Worm (Caenorhabditis elegans) whole organism, late embryonic: ENCODE data around the gene F36H12.9.

Experiments
- K02D7.2 ChIP-seq: sonication (generic microtip); optimal IDR thresholded peaks from 2 replicates; lab custom pipeline; 2017; ENCODE audit warnings: mild to moderate bottlenecking, missing genetic modification characterization, missing compliant biosample characterization
- Y22D7AL.16 ChIP-seq: sonication (generic microtip); optimal IDR thresholded peaks from 2 replicates; lab custom pipeline; 2016; ENCODE audit warnings: missing genetic modification characterization, missing compliant biosample characterization
- ahr-1 ChIP-seq: sonication (generic microtip); optimal IDR thresholded peaks from 2 replicates; lab custom pipeline; 2016; ENCODE audit warnings: missing genetic modification characterization, missing compliant biosample characterization
- ceh-14 ChIP-seq: sonication (generic microtip); optimal IDR thresholded peaks from 2 replicates; lab custom pipeline; 2016; ENCODE audit warnings: missing genotype, missing genetic modification characterization, missing compliant biosample characterization
- ceh-18 ChIP-seq: sonication (generic microtip); optimal IDR thresholded peaks from 2 replicates; lab custom pipeline; 2016; ENCODE audit warnings: missing genetic modification characterization, missing compliant biosample characterization
- ceh-2 ChIP-seq: sonication (generic microtip); optimal IDR thresholded peaks from 2 replicates; lab custom pipeline; 2016; ENCODE audit warnings: missing genotype, missing genetic modification characterization, missing compliant biosample characterization
- ceh-31 ChIP-seq: sonication (generic microtip); optimal IDR thresholded peaks from 2 replicates; lab custom pipeline; 2016; ENCODE audit warnings: missing genetic modification characterization, missing compliant biosample characterization
- ceh-34 ChIP-seq: sonication (generic microtip); optimal IDR thresholded peaks from 2 replicates; lab custom pipeline; 2016; ENCODE audit warnings: mild to moderate bottlenecking, missing genetic modification characterization, missing compliant biosample characterization
- ceh-48 ChIP-seq: sonication (generic microtip); optimal IDR thresholded peaks from 2 replicates; lab custom pipeline; 2016; ENCODE audit warnings: missing genetic modification characterization, inconsistent platforms, missing compliant biosample characterization
- ceh-9 ChIP-seq: sonication (generic microtip); optimal IDR thresholded peaks from 2 replicates; lab custom pipeline; 2016; ENCODE audit warnings: mild to moderate bottlenecking, missing genetic modification characterization, inconsistent platforms, missing compliant biosample characterization
- dmd-4 ChIP-seq: sonication (generic microtip); optimal IDR thresholded peaks from 2 replicates; lab custom pipeline; 2016; ENCODE audit warnings: borderline replicate concordance, missing genetic modification characterization, missing compliant biosample characterization
- dve-1 ChIP-seq: sonication (generic microtip); optimal IDR thresholded peaks from 2 replicates; lab custom pipeline; 2017; ENCODE audit warnings: antibody characterized with exemption, mild to moderate bottlenecking, missing genetic modification characterization, missing compliant biosample characterization
- elt-2 ChIP-seq: sonication (generic microtip); optimal IDR thresholded peaks from 2 replicates; lab custom pipeline; 2016; ENCODE audit warnings: missing genetic modification reagents, missing genetic modification characterization, missing compliant biosample characterization
- ets-4 ChIP-seq: sonication (generic microtip); optimal IDR thresholded peaks from 2 replicates; lab custom pipeline; 2016; ENCODE audit warnings: missing genetic modification characterization, missing compliant biosample characterization
- eyg-1 ChIP-seq: sonication (generic microtip); optimal IDR thresholded peaks from 2 replicates; lab custom pipeline; 2016; ENCODE audit warnings: missing genotype, missing genetic modification characterization, missing compliant biosample characterization
- fax-1 ChIP-seq: sonication (generic microtip); optimal IDR thresholded peaks from 2 replicates; lab custom pipeline; 2016; ENCODE audit warnings: missing genotype, missing genetic modification characterization, missing compliant biosample characterization
- fkh-10 ChIP-seq: fragments of 150-350 bp; optimal IDR thresholded peaks from 2 replicates; lab custom pipeline; 2014; ENCODE audit warnings: missing biosample characterization, missing genetic modification reagents, missing genetic modification characterization
- gmeb-2 ChIP-seq: sonication (generic microtip); optimal IDR thresholded peaks from 2 replicates; lab custom pipeline; 2016; ENCODE audit warnings: missing genetic modification characterization, inconsistent platforms, missing compliant biosample characterization
- hlh-15 ChIP-seq: sonication (generic microtip); optimal IDR thresholded peaks from 2 replicates; lab custom pipeline; 2016; ENCODE audit warnings: missing genetic modification characterization, missing compliant biosample characterization
- lim-6 ChIP-seq: sonication (generic microtip); optimal IDR thresholded peaks from 2 replicates; lab custom pipeline; 2016; ENCODE audit warnings: missing genetic modification characterization, missing compliant biosample characterization
- lin-11 ChIP-seq: fragments of 200-800 bp; sonication (Bioruptor generic); optimal IDR thresholded peaks from 2 replicates; lab custom pipeline; 2018; ENCODE audit warnings: mild to moderate bottlenecking, missing genetic modification characterization, missing compliant biosample characterization
- mec-3 ChIP-seq: sonication (generic microtip); optimal IDR thresholded peaks from 2 replicates; lab custom pipeline; 2016; ENCODE audit warnings: borderline replicate concordance, missing genetic modification characterization, missing compliant biosample characterization
- nhr-11 ChIP-seq: fragments of 150-350 bp; optimal IDR thresholded peaks from 2 replicates; lab custom pipeline; 2014; ENCODE audit warnings: missing biosample characterization, missing genetic modification characterization
- npax-4 ChIP-seq: sonication (generic microtip); optimal IDR thresholded peaks from 2 replicates; lab custom pipeline; 2016; ENCODE audit warnings: missing genetic modification characterization, missing compliant biosample characterization
- odd-2 ChIP-seq: sonication (generic microtip); optimal IDR thresholded peaks from 2 replicates; lab custom pipeline; 2017; ENCODE audit warnings: antibody characterized with exemption, mild to moderate bottlenecking, missing genetic modification characterization, missing compliant biosample characterization
- pax-1 ChIP-seq: fragments of 150-350 bp; optimal IDR thresholded peaks from 2 replicates; lab custom pipeline; 2014; ENCODE audit warnings: missing biosample characterization, missing genetic modification characterization
- pha-2 ChIP-seq: sonication (generic microtip); optimal IDR thresholded peaks from 2 replicates; lab custom pipeline; 2017; ENCODE audit warnings: mild to moderate bottlenecking, missing genetic modification characterization, missing compliant biosample characterization
- pqm-1 ChIP-seq: sonication (generic microtip); optimal IDR thresholded peaks from 2 replicates; lab custom pipeline; 2016; ENCODE audit warnings: missing genetic modification characterization, missing compliant biosample characterization
- ref-2 ChIP-seq: sonication (generic microtip); optimal IDR thresholded peaks from 2 replicates; lab custom pipeline; 2016; ENCODE audit warnings: missing genetic modification characterization, missing compliant biosample characterization
- sox-2 ChIP-seq: fragments of 200-800 bp; sonication (Bioruptor generic); IDR thresholded peaks from 2 replicates; pipeline ENCODE4 v1.3.6; 2022; ENCODE audit warnings: missing genetic modification reagents, missing genetic modification characterization, missing compliant biosample characterization
- tbx-2 ChIP-seq: sonication (generic microtip); optimal IDR thresholded peaks from 2 replicates; lab custom pipeline; 2016; ENCODE audit warnings: missing genetic modification characterization, missing compliant biosample characterization
- unc-55 ChIP-seq: sonication (generic microtip); optimal IDR thresholded peaks from 2 replicates; lab custom pipeline; 2017; ENCODE audit warnings: missing biosample characterization, missing genetic modification reagents, missing genetic modification characterization
- ztf-16 ChIP-seq: sonication (generic microtip); optimal IDR thresholded peaks from 2 replicates; lab custom pipeline; 2017; ENCODE audit warnings: missing genetic modification characterization, missing compliant biosample characterization

The F36H12.9 gene

DNA sequence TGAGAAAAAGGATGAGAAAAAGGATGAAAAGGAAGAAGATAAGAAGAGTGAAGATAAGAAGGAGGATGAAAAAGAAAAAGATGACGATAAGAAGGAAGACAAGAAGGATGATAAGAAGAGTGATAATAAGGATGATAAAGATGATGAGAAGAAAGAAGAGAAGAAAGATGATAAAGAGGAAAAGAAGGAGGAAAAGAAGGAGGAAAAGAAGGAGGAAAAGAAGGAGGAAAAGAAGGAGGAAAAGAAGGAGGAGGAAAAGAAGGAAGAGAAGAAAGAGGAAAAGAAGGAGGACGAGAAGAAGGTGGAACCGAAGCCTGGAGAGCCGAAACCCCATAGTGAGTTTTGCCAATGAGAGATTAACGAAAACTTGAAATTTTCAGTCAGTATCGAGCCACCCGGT, 16.6 kb downstream of the F36H12.9 start:
- TF ChIP-seq elt-2 (tag; lab: Kevin White, UChicago) = peak; percentile 70
- no peak for TF ChIP-seq pqm-1 (tag; lab: Kevin White, UChicago)

DNA sequence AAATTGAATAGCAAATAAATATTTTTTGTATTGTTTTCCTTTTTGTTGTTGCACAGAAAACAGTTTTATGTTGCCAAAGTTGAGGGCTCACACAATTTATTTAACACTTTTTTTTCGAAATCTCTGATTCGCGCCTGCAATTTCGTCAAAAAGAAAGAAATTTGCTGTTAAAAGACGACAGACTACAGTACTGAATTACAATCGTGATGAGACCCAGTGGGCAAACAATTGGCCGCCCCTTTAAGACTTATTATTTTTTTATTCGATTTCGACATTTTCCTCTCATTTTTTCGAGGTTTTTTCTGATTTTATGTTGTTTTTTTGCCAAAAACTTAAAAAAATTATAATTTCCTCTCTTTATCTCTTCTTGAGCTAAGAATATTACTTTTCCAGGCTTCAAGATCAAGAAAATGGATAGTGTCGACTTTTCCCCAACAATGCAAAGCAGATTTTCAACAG, 17.3 kb downstream of the F36H12.9 start, which contains the start of gene slfl-4:
slfl-4 (plus strand) TSS at position 409 of the 459 bp plus-strand sequence.
- TF ChIP-seq ceh-31 (no peak), ceh-14 (tag; lab: Kevin White, UChicago) (no peak), ceh-2 (tag; lab: Kevin White, UChicago) (no peak), sox-2 (GFP tag; lab: Robert Waterston, UW) (no peak), dmd-4 (tag; lab: Kevin White, UChicago) (no peak), ztf-16 (no peak), pqm-1 (tag; lab: Kevin White, UChicago) (no peak), ceh-9 (no peak), nhr-11 (tag; lab: Kevin White, UChicago) (no peak), tbx-2 (tag; lab: Kevin White, UChicago) (no peak), npax-4 (no peak), K02D7.2 (no peak), odd-2 (tag; lab: Kevin White, UChicago) (no peak), pax-1 (tag; lab: Kevin White, UChicago) (no peak), Y22D7AL.16 (tag; lab: Kevin White, UChicago) (no peak), elt-2 (tag; lab: Kevin White, UChicago) (no peak), fkh-10 (GFP tag; lab: Kevin White, UChicago) (no peak), gmeb-2 (tag; lab: Kevin White, UChicago) (no peak)
- TF ChIP-seq, all 69 proteins: peak for 0

DNA sequence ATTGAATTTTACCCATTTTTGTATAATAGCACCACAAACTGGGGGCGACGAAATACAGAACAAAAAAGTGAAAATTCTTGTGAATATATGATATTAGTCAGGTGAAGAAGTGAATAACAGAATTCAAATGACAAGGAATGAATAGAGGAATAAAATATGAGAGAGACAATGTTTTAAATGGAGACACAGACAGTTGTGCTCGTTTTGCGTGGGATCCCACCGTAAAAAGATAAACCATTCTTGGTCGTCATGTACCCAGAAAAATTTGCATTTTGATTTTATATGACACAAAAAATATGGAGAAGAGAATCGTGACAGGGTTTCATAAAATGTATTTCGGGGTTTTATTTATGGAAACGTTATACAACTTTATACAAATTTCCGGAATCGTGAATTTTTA, 20.9 kb downstream of the F36H12.9 start, which contains the start of gene F36H12.17:
F36H12.17 (minus strand) TSS at position 101 of the 400 bp plus-strand sequence.
- TF ChIP-seq pha-2 (tag; lab: Kevin White, UChicago) = no peak
- no peak for TF ChIP-seq ets-4
- TF ChIP-seq gmeb-2 (tag; lab: Kevin White, UChicago) = no peak
- no peak for TF ChIP-seq fax-1 (tag; lab: Kevin White, UChicago)
- no peak for TF ChIP-seq odd-2 (tag; lab: Kevin White, UChicago)
- no peak for TF ChIP-seq dmd-4 (tag; lab: Kevin White, UChicago)

DNA sequence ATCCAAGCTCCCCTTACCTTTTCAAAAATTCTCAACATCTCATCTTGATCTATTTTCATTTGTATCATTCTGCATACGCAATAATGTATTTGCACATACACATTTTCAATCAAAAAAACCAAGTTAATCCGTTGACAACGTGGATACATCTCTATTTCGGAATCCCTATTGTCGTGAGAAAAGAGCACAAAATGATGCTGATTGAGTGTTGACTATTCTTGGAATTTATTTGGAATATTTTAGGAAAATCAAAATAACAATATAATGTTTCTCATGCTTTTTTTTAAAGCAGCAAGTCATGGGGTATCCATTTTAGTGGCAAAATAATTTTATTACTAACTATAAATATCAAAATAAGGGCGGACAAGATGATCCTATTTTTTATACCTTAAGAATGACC, 24.6 kb downstream of the F36H12.9 start:
- TF ChIP-seq ceh-48 (tag; lab: Kevin White, UChicago) = no peak
- no peak for TF ChIP-seq ets-4
- no peak for TF ChIP-seq ceh-31
- TF ChIP-seq dmd-4 (tag; lab: Kevin White, UChicago) = no peak
- TF ChIP-seq, all 69 proteins: peak for 0

DNA sequence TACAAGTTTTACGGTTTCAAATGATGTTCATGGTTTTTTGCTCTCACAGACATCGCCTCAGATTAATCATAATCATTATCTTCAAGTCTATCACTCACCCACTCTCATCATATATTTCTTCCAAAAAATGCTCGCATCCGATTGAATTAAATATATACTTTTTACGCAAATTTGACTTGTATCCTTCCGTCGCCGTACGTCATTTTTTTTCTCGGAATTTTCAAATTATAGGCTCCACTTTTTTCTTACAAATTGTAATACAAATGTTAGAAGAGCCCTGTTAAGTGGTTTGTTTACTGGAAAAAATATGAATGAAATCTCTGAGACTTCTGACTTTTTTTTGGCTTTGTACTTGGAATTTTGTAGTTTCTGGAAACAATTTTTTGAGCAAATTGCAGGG, 30.4 kb downstream of the F36H12.9 start:
- TF ChIP-seq eyg-1 (no peak), ref-2 (tag; lab: Kevin White, UChicago) (no peak), ceh-18 (tag; lab: Kevin White, UChicago) (no peak), mec-3 (tag; lab: Kevin White, UChicago) (no peak), pqm-1 (tag; lab: Kevin White, UChicago) (no peak), gmeb-2 (tag; lab: Kevin White, UChicago) (no peak), dve-1 (no peak)
- TF ChIP-seq, all 69 proteins: peak for 0

DNA sequence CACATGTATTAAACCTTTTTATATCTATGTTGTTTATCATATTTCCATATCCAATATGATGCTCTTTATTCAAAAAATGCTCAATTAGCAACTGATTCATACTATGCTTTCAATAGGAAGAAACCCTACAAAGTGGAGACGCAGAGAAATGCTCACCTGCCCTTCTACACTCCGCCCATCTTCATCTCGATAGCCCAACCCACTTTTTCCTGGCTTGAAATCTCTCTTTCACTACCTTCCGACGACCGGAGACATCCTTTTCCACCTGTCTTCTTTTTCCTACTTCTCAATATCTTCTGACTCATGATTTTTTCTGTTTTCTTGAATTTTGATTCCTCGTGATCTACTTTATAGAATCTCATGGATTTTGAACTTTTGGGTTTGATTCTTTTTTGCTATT, 32.1 kb downstream of the F36H12.9 start:
- TF ChIP-seq ahr-1 (tag; lab: Kevin White, UChicago) = no peak
- TF ChIP-seq unc-55 (GFP tag; lab: Kevin White, UChicago) = no peak
- TF ChIP-seq hlh-15 (tag; lab: Kevin White, UChicago) = no peak
- TF ChIP-seq lin-11 (tag; lab: Kevin White, UChicago) = no peak
- TF ChIP-seq ceh-34 = no peak
- TF ChIP-seq dve-1 = no peak
- no peak for TF ChIP-seq lim-6 (tag; lab: Kevin White, UChicago)
- no peak for TF ChIP-seq pha-2 (tag; lab: Kevin White, UChicago)
